Worm (Caenorhabditis elegans): Measurements from ENCODE around the gene nhr-121.
A peak's percentile ranks its signal among the peaks of the same experiment; 100 is the strongest.

Gene nhr-121

DNA sequence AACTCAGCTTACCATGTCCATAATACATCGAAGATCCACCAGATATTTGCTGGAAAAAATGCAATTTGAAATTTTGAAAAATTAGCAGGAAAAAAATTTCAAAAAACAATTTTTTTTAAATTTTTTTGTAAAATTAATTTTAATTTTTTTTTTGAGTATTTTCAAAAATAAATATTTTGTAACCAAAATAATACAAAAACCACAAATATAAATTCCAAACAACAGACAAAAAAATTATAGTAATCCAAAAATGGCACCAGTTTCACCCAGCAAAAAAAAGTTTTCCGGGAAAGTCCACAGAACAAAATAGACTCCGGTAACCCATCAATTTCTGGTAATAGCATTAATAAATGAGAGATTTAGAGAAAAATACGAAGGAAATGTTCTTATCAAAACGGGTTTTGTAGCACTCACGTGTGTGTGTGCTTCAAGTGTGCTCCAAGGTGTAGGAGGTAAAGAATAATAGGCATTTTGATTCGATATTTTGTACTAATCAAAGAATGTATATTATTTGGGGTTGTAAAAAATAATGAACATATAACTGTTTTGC is at the start of gene nhr-121:
nhr-121 (minus strand) TSS at position 51 of the 550 bp plus-strand sequence.
- TF ChIP-seq F33H1.4 (GFP tag; IDR thresholded peaks at IDR 0.05), result no peak
- no peak for TF ChIP-seq ztf-22 (GFP tag; optimal IDR thresholded peaks at IDR 0.05)
- no peak for TF ChIP-seq nfya-1 (tag; optimal IDR thresholded peaks at IDR 0.05; ENCODE audit: borderline replicate concordance, insufficient read depth)
- TF ChIP-seq snpc-4 (GFP tag; optimal IDR thresholded peaks at IDR 0.05), result no peak
- no peak for TF ChIP-seq snpc-4 (tag; optimal IDR thresholded peaks at IDR 0.05)
- TF ChIP-seq ztf-18 (tag; optimal IDR thresholded peaks at IDR 0.05), result no peak
- TF ChIP-seq hmg-1.2 (GFP tag; IDR thresholded peaks at IDR 0.05), result peak; percentile 23; the same call in 1 of the 2 replicates
- TF ChIP-seq nhr-90 (tag; optimal IDR thresholded peaks at IDR 0.05), result no peak
- peak; percentile 81 for TF ChIP-seq nhr-80 (tag; optimal IDR thresholded peaks at IDR 0.05)
- no peak for TF ChIP-seq Y56A3A.18 (GFP tag; IDR thresholded peaks at IDR 0.05)
- TF ChIP-seq pbrm-1 (GFP tag; IDR thresholded peaks at IDR 0.05), result no peak
- no peak for TF ChIP-seq tlf-1 (GFP tag; optimal IDR thresholded peaks at IDR 0.05)
- no peak for TF ChIP-seq T26A5.8 (tag; optimal IDR thresholded peaks at IDR 0.05)
- no peak for TF ChIP-seq ets-4 (GFP tag; optimal IDR thresholded peaks at IDR 0.05)
- TF ChIP-seq egl-18 (GFP tag; IDR thresholded peaks at IDR 0.05), result no peak
- TF ChIP-seq lir-1 (GFP tag; conservative IDR thresholded peaks at IDR 0.05), result no peak
- TF ChIP-seq hrde-1 (tag; optimal IDR thresholded peaks at IDR 0.05; ENCODE audit: borderline replicate concordance), result no peak

DNA sequence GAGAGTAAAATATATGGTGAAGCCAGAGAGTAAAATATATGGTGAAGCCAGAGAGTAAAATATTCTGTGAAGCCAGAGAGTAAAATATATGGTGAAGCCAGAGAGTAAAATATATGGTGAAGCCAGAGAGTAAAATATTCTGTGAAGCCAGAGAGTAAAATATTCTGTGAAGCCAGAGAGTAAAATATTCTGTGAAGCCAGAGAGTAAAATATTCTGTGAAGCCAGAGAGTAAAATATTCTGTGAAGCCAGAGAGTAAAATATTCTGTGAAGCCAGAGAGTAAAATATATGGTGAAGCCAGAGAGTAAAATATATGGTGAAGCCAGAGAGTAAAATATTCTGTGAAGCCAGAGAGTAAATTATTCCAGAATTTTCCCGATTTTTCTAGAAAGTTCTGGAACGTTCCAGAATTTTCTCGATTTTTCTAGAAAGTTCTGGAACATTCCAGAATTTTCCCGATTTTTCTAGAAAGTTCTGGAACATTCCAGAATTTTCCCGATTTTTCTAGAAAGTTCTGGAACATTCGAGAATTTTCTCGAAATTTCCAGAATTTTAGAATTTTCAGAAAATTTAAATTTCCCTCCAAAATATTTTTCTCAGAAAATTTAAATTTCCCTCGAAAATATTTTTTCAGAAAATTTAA is 46.9 kb upstream of the nhr-121 start:
- TF ChIP-seq egl-18 (GFP tag; IDR thresholded peaks at IDR 0.05), result peak; percentile 24; the same call in 1 of the 2 replicates
- 0 out of 2 replicates have a peak, but pooled peaks have one; percentile 4 for TF ChIP-seq aptf-3 (GFP tag; IDR thresholded peaks at IDR 0.05)
- 0 out of 2 replicates have a peak, but pooled peaks have one; percentile 4 for TF ChIP-seq ztf-25 (GFP tag; IDR thresholded peaks at IDR 0.05)
- TF ChIP-seq pbrm-1 (GFP tag; IDR thresholded peaks at IDR 0.05), result 0 out of 2 replicates have a peak, but pooled peaks have one; percentile 42
- peak; percentile 35; the same call in 1 of the 2 replicates for TF ChIP-seq madf-6 (GFP tag; IDR thresholded peaks at IDR 0.05)
- peak; percentile 41; the same call in 1 of the 2 replicates for TF ChIP-seq Y53F4B.3 (GFP tag; IDR thresholded peaks at IDR 0.05)
- 0 out of 2 replicates have a peak, but pooled peaks have one; percentile 67 for TF ChIP-seq madf-3 (GFP tag; IDR thresholded peaks at IDR 0.05)
- peak; percentile 75 for TF ChIP-seq ekl-4 (GFP tag; IDR thresholded peaks at IDR 0.05)
- 0 out of 2 replicates have a peak, but pooled peaks have one; percentile 48 for TF ChIP-seq ceh-40 (GFP tag; IDR thresholded peaks at IDR 0.05)
- TF ChIP-seq egrh-3 (GFP tag; IDR thresholded peaks at IDR 0.05), result peak; percentile 95
- peak; percentile 74 for TF ChIP-seq attf-6 (GFP tag; IDR thresholded peaks at IDR 0.05)
- peak; percentile 48 for TF ChIP-seq D2030.7 (GFP tag; IDR thresholded peaks at IDR 0.05)
- TF ChIP-seq hsf-1 (GFP tag; IDR thresholded peaks at IDR 0.05), result peak; percentile 99
- TF ChIP-seq ceh-100 (GFP tag; IDR thresholded peaks at IDR 0.05), result 0 out of 2 replicates have a peak, but pooled peaks have one; percentile 39

DNA sequence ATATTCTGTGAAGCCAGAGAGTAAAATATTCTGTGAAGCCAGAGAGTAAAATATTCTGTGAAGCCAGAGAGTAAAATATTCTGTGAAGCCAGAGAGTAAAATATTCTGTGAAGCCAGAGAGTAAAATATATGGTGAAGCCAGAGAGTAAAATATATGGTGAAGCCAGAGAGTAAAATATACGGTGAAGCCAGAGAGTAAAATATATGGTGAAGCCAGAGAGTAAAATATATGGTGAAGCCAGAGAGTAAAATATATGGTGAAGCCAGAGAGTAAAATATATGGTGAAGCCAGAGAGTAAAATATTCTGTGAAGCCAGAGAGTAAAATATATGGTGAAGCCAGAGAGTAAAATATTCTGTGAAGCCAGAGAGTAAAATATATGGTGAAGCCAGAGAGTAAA is 46.0 kb upstream of the nhr-121 start:
- peak; percentile 85; the same call in 1 of the 2 replicates for TF ChIP-seq Y53F4B.3 (GFP tag; IDR thresholded peaks at IDR 0.05)
- TF ChIP-seq egrh-3 (GFP tag; IDR thresholded peaks at IDR 0.05), result peak; percentile 99

DNA sequence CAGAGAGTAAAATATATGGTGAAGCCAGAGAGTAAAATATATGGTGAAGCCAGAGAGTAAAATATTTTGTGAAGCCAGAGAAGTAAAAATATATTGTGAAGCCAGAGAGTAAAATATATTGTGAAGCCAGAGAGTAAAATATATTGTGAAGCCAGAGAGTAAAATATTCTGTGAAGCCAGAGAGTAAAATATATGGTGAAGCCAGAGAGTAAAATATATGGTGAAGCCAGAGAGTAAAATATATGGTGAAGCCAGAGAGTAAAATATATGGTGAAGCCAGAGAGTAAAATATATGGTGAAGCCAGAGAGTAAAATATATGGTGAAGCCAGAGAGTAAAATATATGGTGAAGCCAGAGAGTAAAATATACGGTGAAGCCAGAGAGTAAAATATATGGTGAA is 45.5 kb upstream of the nhr-121 start:
- TF ChIP-seq Y53F4B.3 (GFP tag; IDR thresholded peaks at IDR 0.05), result peak; percentile 75; the same call in 1 of the 2 replicates
- peak; percentile 91 for TF ChIP-seq egrh-3 (GFP tag; IDR thresholded peaks at IDR 0.05)

DNA sequence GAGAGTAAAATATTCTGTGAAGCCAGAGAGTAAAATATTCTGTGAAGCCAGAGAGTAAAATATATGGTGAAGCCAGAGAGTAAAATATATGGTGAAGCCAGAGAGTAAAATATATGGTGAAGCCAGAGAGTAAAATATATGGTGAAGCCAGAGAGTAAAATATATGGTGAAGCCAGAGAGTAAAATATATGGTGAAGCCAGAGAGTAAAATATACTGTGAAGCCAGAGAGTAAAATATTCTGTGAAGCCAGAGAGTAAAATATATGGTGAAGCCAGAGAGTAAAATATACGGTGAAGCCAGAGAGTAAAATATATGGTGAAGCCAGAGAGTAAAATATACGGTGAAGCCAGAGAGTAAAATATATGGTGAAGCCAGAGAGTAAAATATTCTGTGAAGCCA is 44.7 kb upstream of the nhr-121 start:
- peak; percentile 79; the same call in 1 of the 2 replicates for TF ChIP-seq ztf-25 (GFP tag; IDR thresholded peaks at IDR 0.05)
- peak; percentile 99 for TF ChIP-seq ceh-58 (GFP tag; IDR thresholded peaks at IDR 0.05)
- peak; percentile 71; the same call in 1 of the 2 replicates for TF ChIP-seq egl-18 (GFP tag; IDR thresholded peaks at IDR 0.05)
- TF ChIP-seq D2030.7 (GFP tag; IDR thresholded peaks at IDR 0.05), result 0 out of 2 replicates have a peak, but pooled peaks have one; percentile 25
- TF ChIP-seq F39B2.1 (GFP tag; IDR thresholded peaks at IDR 0.05), result peak; percentile 86
- TF ChIP-seq madf-3 (GFP tag; IDR thresholded peaks at IDR 0.05), result peak; percentile 96
- peak; percentile 100 for TF ChIP-seq egrh-3 (GFP tag; IDR thresholded peaks at IDR 0.05)
- peak; percentile 77 for TF ChIP-seq attf-6 (GFP tag; IDR thresholded peaks at IDR 0.05)
- peak; percentile 79 for TF ChIP-seq hmg-20 (GFP tag; IDR thresholded peaks at IDR 0.05)
- peak; percentile 87 for TF ChIP-seq Y53G8AR.9 (GFP tag; conservative IDR thresholded peaks at IDR 0.05)
- 0 out of 2 replicates have a peak, but pooled peaks have one; percentile 70 for TF ChIP-seq nhr-120 (GFP tag; IDR thresholded peaks at IDR 0.05)
- TF ChIP-seq Y56A3A.18 (GFP tag; IDR thresholded peaks at IDR 0.05), result peak; percentile 76; the same call in 1 of the 2 replicates
- peak; percentile 94; the same call in 1 of the 2 replicates for TF ChIP-seq cebp-2 (GFP tag; IDR thresholded peaks at IDR 0.05)
- 0 out of 2 replicates have a peak, but pooled peaks have one; percentile 7 for TF ChIP-seq lag-1 (GFP tag; IDR thresholded peaks at IDR 0.05)
- TF ChIP-seq ceh-91 (GFP tag; IDR thresholded peaks at IDR 0.05), result peak; percentile 65; the same call in 1 of the 2 replicates
- 0 out of 2 replicates have a peak, but pooled peaks have one; percentile 37 for TF ChIP-seq B0019.2 (GFP tag; conservative IDR thresholded peaks at IDR 0.05)

Data from whole organism, young adult.